Fruit fly (Drosophila melanogaster) whole organism, embryonic: Measurements from ENCODE around the gene bumpel.

Experiments used
- Blimp-1 ChIP-seq: fragments of 200-800 bp; sonication (Bioruptor generic); optimal IDR thresholded peaks from 3 replicates; lab custom pipeline; 2018; ENCODE audit warnings: missing biosample characterization, missing genetic modification characterization, mild to moderate bottlenecking, moderate library complexity, missing genetic modification reagents
- CG10267 ChIP-seq: fragments of 200-800 bp; sonication (Bioruptor generic); optimal IDR thresholded peaks from 2 replicates; lab custom pipeline; 2018; ENCODE audit warnings: missing biosample characterization, mild to moderate bottlenecking, missing genetic modification characterization, moderate library complexity
- CG10543 ChIP-seq: fragments of 200-800 bp; sonication (Bioruptor generic); optimal IDR thresholded peaks from 3 replicates; lab custom pipeline; 2017; ENCODE audit warnings: missing biosample characterization, mild to moderate bottlenecking, missing genetic modification characterization, moderate library complexity
- CG11696 ChIP-seq: fragments of 200-800 bp; sonication (Bioruptor generic); IDR thresholded peaks from 2 replicates; pipeline ENCODE4 v1.3.6; 2022; ENCODE audit warnings: missing biosample characterization, missing genetic modification characterization
- CG12299 ChIP-seq: fragments of 200-800 bp; sonication (Bioruptor generic); optimal IDR thresholded peaks from 2 replicates; lab custom pipeline; 2018; ENCODE audit warnings: missing biosample characterization, mild to moderate bottlenecking, missing genetic modification characterization
- CG12744 ChIP-seq: fragments of 200-800 bp; sonication (Bioruptor generic); optimal IDR thresholded peaks from 2 replicates; lab custom pipeline; 2016; ENCODE audit warnings: missing biosample characterization, missing genetic modification characterization
- CG1603 ChIP-seq: fragments of 200-800 bp; sonication (Bioruptor generic); optimal IDR thresholded peaks from 2 replicates; lab custom pipeline; 2019; ENCODE audit warnings: missing biosample characterization, mild to moderate bottlenecking, missing genetic modification characterization, moderate library complexity
- CG34224 ChIP-seq: fragments of 200-800 bp; sonication (Bioruptor generic); IDR thresholded peaks from 3 replicates; pipeline ENCODE4 v1.3.6; 2022; ENCODE audit warnings: missing biosample characterization, missing genetic modification characterization; ENCODE audit not compliant: partially characterized antibody
- CG3995 ChIP-seq: fragments of 200-800 bp; sonication (Bioruptor generic); optimal IDR thresholded peaks from 3 replicates; lab custom pipeline; 2016; ENCODE audit warnings: missing biosample characterization, missing genetic modification characterization
- CG4707 ChIP-seq: fragments of 200-800 bp; sonication (Bioruptor generic); optimal IDR thresholded peaks from 2 replicates; lab custom pipeline; 2018; ENCODE audit warnings: missing biosample characterization, mild to moderate bottlenecking, missing genetic modification characterization, moderate library complexity
- CG6654 ChIP-seq: fragments of 200-800 bp; sonication (Bioruptor generic); optimal IDR thresholded peaks from 2 replicates; lab custom pipeline; 2017; ENCODE audit warnings: missing biosample characterization, mild to moderate bottlenecking, missing genetic modification characterization
- CG6791 ChIP-seq: fragments of 200-800 bp; sonication (Bioruptor generic); IDR thresholded peaks from 3 replicates; pipeline ENCODE4 v1.3.6; 2022; ENCODE audit warnings: missing biosample characterization, missing genetic modification characterization; ENCODE audit not compliant: partially characterized antibody
- CHES-1-like ChIP-seq: fragments of 200-800 bp; sonication (Bioruptor generic); optimal IDR thresholded peaks from 2 replicates; lab custom pipeline; 2016; ENCODE audit warnings: missing biosample characterization, missing genetic modification characterization
- Dip2 ChIP-seq: fragments of 200-800 bp; sonication (Bioruptor generic); IDR thresholded peaks from 2 replicates; pipeline ENCODE4 v1.3.6; 2022; ENCODE audit warnings: missing biosample characterization, missing genetic modification characterization
- Doc2 ChIP-seq: fragments of 200-800 bp; sonication (Bioruptor generic); IDR thresholded peaks from 2 replicates; pipeline ENCODE4 v1.3.6; 2022; ENCODE audit warnings: missing biosample characterization, missing genetic modification characterization
- Eip74EF ChIP-seq, 2 experiments: fragments of 200-800 bp in 1 of 2; fragments of >200 bp in 1 of 2; sonication (Bioruptor generic) in 1 of 2; optimal IDR thresholded peaks; 2 replicates each; lab custom pipeline; 2017 to 2019; ENCODE audit warnings: missing biosample characterization in 2 of 2, missing genetic modification characterization in 2 of 2, mild to moderate bottlenecking in 1 of 2, moderate library complexity in 1 of 2
- H2.0 ChIP-seq: fragments of 200-800 bp; sonication (Bioruptor generic); IDR thresholded peaks from 2 replicates; pipeline ENCODE4 v1.3.6; 2022; ENCODE audit warnings: missing biosample characterization, missing genetic modification characterization
- HLH4C ChIP-seq: fragments of 200-800 bp; sonication (Bioruptor generic); IDR thresholded peaks from 3 replicates; pipeline ENCODE4 v1.3.6; 2022; ENCODE audit warnings: missing biosample characterization, missing genetic modification characterization; ENCODE audit not compliant: partially characterized antibody
- Hand ChIP-seq: fragments of 200-800 bp; sonication (Bioruptor generic); optimal IDR thresholded peaks from 2 replicates; lab custom pipeline; 2017; ENCODE audit warnings: mild to moderate bottlenecking, missing biosample characterization, missing genetic modification reagents, missing genetic modification characterization
- Mad ChIP-seq: fragments of 200-800 bp; sonication (Bioruptor generic); optimal IDR thresholded peaks from 2 replicates; lab custom pipeline; 2016; ENCODE audit warnings: missing biosample characterization, missing genetic modification characterization
- Oli ChIP-seq: fragments of 200-800 bp; sonication (Bioruptor generic); optimal IDR thresholded peaks from 2 replicates; lab custom pipeline; 2018; ENCODE audit warnings: missing biosample characterization, mild to moderate bottlenecking, missing genetic modification characterization, moderate library complexity
- PHDP ChIP-seq: fragments of 200-800 bp; sonication (Bioruptor generic); optimal IDR thresholded peaks from 3 replicates; lab custom pipeline; 2018; ENCODE audit warnings: missing biosample characterization, mild to moderate bottlenecking, missing genetic modification characterization, moderate library complexity
- Pdp1 ChIP-seq, 2 experiments: fragments of 200-800 bp; sonication (Bioruptor generic); optimal IDR thresholded peaks; 3 replicates each; lab custom pipeline; 2016; ENCODE audit warnings: missing biosample characterization in 2 of 2, missing genetic modification characterization in 2 of 2, mild to moderate bottlenecking in 1 of 2, moderate library complexity in 1 of 2
- Ravus ChIP-seq: fragments of 200-800 bp; sonication (Bioruptor generic); IDR thresholded peaks from 2 replicates; pipeline ENCODE4 v1.3.6; 2022; ENCODE audit warnings: missing biosample characterization, missing genetic modification characterization
- Rfx ChIP-seq: fragments of 200-800 bp; sonication (Bioruptor generic); IDR thresholded peaks from 2 replicates; pipeline ENCODE4 v1.3.6; 2022; ENCODE audit warnings: missing biosample characterization, missing genetic modification characterization
- Sox100B ChIP-seq: fragments of 200-800 bp; sonication (Bioruptor generic); optimal IDR thresholded peaks from 3 replicates; lab custom pipeline; 2018; ENCODE audit warnings: missing biosample characterization, mild to moderate bottlenecking, missing genetic modification characterization
- Usf ChIP-seq: fragments of 200-800 bp; sonication (Bioruptor generic); optimal IDR thresholded peaks from 2 replicates; lab custom pipeline; 2017; ENCODE audit warnings: missing genotype, missing biosample characterization, missing genetic modification characterization
- al ChIP-seq: fragments of 200-800 bp; sonication (Bioruptor generic); IDR thresholded peaks from 2 replicates; pipeline ENCODE4 v1.3.6; 2022; ENCODE audit warnings: missing biosample characterization, missing genetic modification characterization
- ara ChIP-seq: fragments of 200-800 bp; sonication (Bioruptor generic); IDR thresholded peaks from 2 replicates; pipeline ENCODE4 v1.3.6; 2022; ENCODE audit warnings: missing biosample characterization, missing genetic modification characterization
- ash1 ChIP-seq: fragments of 200-800 bp; sonication (Bioruptor generic); optimal IDR thresholded peaks from 2 replicates; lab custom pipeline; 2018; ENCODE audit warnings: missing biosample characterization, mild to moderate bottlenecking, missing genetic modification characterization
- bab2 ChIP-seq: fragments of 200-800 bp; sonication (Bioruptor generic); optimal IDR thresholded peaks from 2 replicates; lab custom pipeline; 2016; ENCODE audit warnings: missing biosample characterization, missing genetic modification characterization
- bsh ChIP-seq, 2 experiments: fragments of 200-800 bp; sonication (Bioruptor generic); optimal IDR thresholded peaks; 2 replicates each; lab custom pipeline; 2017 to 2018; ENCODE audit warnings: mild to moderate bottlenecking in 2 of 2, missing biosample characterization in 2 of 2, missing genetic modification characterization in 2 of 2, moderate library complexity in 1 of 2
- dmrt99B ChIP-seq: fragments of 200-800 bp; sonication (Bioruptor generic); optimal IDR thresholded peaks from 2 replicates; lab custom pipeline; 2018; ENCODE audit warnings: missing biosample characterization, mild to moderate bottlenecking, missing genetic modification characterization, moderate library complexity
- gsb ChIP-seq: fragments of 200-800 bp; sonication (Bioruptor generic); IDR thresholded peaks from 2 replicates; pipeline ENCODE4 v1.3.6; 2022; ENCODE audit warnings: missing biosample characterization, missing genetic modification characterization
- gsb-n ChIP-seq: fragments of 200-800 bp; sonication (Bioruptor generic); optimal IDR thresholded peaks from 3 replicates; lab custom pipeline; 2018; ENCODE audit warnings: missing biosample characterization, mild to moderate bottlenecking, missing genetic modification characterization
- jigr1 ChIP-seq: fragments of 200-800 bp; sonication (Bioruptor generic); IDR thresholded peaks from 3 replicates; pipeline ENCODE4 v1.3.6; 2022; ENCODE audit warnings: missing biosample characterization, missing genetic modification characterization
- knrl ChIP-seq: fragments of 200-800 bp; sonication (Bioruptor generic); IDR thresholded peaks from 3 replicates; pipeline ENCODE4 v1.3.6; 2022; ENCODE audit warnings: missing biosample characterization, missing genetic modification characterization; ENCODE audit not compliant: partially characterized antibody
- lov ChIP-seq, 2 experiments: fragments of 200-800 bp in 1 of 2; fragments of >200 bp in 1 of 2; sonication (Bioruptor generic) in 1 of 2; IDR thresholded peaks in 1 of 2; optimal IDR thresholded peaks in 1 of 2; 2 replicates in 1 of 2; 3 replicates in 1 of 2; pipeline versions ENCODE4 v1.3.6 to Lab custom; 2017 to 2022; ENCODE audit warnings: missing biosample characterization in 1 of 2, missing genetic modification characterization in 1 of 2
- maf-S ChIP-seq: fragments of 200-800 bp; sonication (Bioruptor generic); optimal IDR thresholded peaks from 2 replicates; lab custom pipeline; 2016; ENCODE audit warnings: missing biosample characterization, missing genetic modification characterization
- odd ChIP-seq: fragments of 200-800 bp; sonication (Bioruptor generic); optimal IDR thresholded peaks from 2 replicates; lab custom pipeline; 2017; ENCODE audit warnings: missing biosample characterization, mild to moderate bottlenecking, missing genetic modification characterization
- pan ChIP-seq, 4 experiments: fragments of >200 bp in 3 of 4; fragments of 200-800 bp in 1 of 4; sonication (Bioruptor generic) in 1 of 4; optimal IDR thresholded peaks in 3 of 4; IDR thresholded peaks in 1 of 4; 2 replicates each; pipeline versions ENCODE4 v1.3.6 to Lab custom; 2017 to 2022; ENCODE audit warnings: missing biosample characterization in 2 of 4, missing genetic modification characterization in 2 of 4, mixed read lengths in 1 of 4
- pho ChIP-seq: fragments of 200-800 bp; sonication (Bioruptor generic); optimal IDR thresholded peaks from 2 replicates; lab custom pipeline; 2016; ENCODE audit warnings: missing biosample characterization, missing genetic modification characterization
- psq ChIP-seq: fragments of 200-800 bp; sonication (Bioruptor generic); optimal IDR thresholded peaks from 2 replicates; lab custom pipeline; 2017; ENCODE audit warnings: missing biosample characterization, missing genetic modification characterization
- slou ChIP-seq: fragments of 200-800 bp; sonication (Bioruptor generic); optimal IDR thresholded peaks from 3 replicates; lab custom pipeline; 2016; ENCODE audit warnings: missing biosample characterization, missing genetic modification characterization
- tio ChIP-seq: fragments of 200-800 bp; sonication (Bioruptor generic); optimal IDR thresholded peaks from 2 replicates; lab custom pipeline; 2017; ENCODE audit warnings: missing biosample characterization, missing genetic modification characterization, inconsistent platforms
- vnd ChIP-seq: fragments of 200-800 bp; sonication (Bioruptor generic); IDR thresholded peaks from 3 replicates; pipeline ENCODE4 v1.3.6; 2022; ENCODE audit warnings: missing biosample characterization, missing genetic modification characterization; ENCODE audit not compliant: partially characterized antibody
- zen ChIP-seq: fragments of 200-800 bp; sonication (Bioruptor generic); optimal IDR thresholded peaks from 3 replicates; lab custom pipeline; 2018; ENCODE audit warnings: missing biosample characterization, mild to moderate bottlenecking, missing genetic modification characterization, moderate library complexity

bumpel gene

dm6 chr3R:11454210-11454904, 35.9 kb upstream of the bumpel start (continued):
- TF ChIP-seq CG10543 (GFP tag; lab: Kevin White, UChicago): peak; percentile 19
- no peak for TF ChIP-seq knrl (GFP tag; lab: Robert Waterston, UW)
- peak; percentile 13 for TF ChIP-seq CG10267
- TF ChIP-seq CG34224 (GFP tag; lab: Robert Waterston, UW): no peak
- TF ChIP-seq gsb-n (tag; lab: Kevin White, UChicago): no peak
- TF ChIP-seq tio (GFP tag; lab: Kevin White, UChicago): peak; percentile 41
- TF ChIP-seq PHDP (tag; lab: Kevin White, UChicago): peak; percentile 63
- TF ChIP-seq psq: no peak
- no peak for TF ChIP-seq bsh (GFP tag; optimal IDR thresholded peaks at IDR 0.05; lab: Kevin White, UChicago)
- TF ChIP-seq vnd: no peak
- TF ChIP-seq Sox100B: peak; percentile 67
- TF ChIP-seq Doc2: no peak
- no peak for TF ChIP-seq lov (optimal IDR thresholded peaks at IDR 0.05; lab: Kevin White, UChicago)
- TF ChIP-seq lov (GFP tag; IDR thresholded peaks at IDR 0.05; lab: Robert Waterston, UW): no peak
- TF ChIP-seq ash1 (GFP tag; lab: Kevin White, UChicago): no peak
- no peak for TF ChIP-seq CG6791 (GFP tag; lab: Robert Waterston, UW)
- peak; percentile 16 for TF ChIP-seq Blimp-1 (GFP tag; lab: Kevin White, UChicago)
- TF ChIP-seq al (GFP tag; lab: Robert Waterston, UW): peak; percentile 84
- TF ChIP-seq Usf (GFP tag; lab: Kevin White, UChicago): peak; percentile 74
- TF ChIP-seq Pdp1 (GFP tag; optimal IDR thresholded peaks at IDR 0.05; lab: Kevin White, UChicago): peak; percentile 24 to 38
- peak; percentile 38 for TF ChIP-seq slou (GFP tag; lab: Kevin White, UChicago)
- no peak for TF ChIP-seq CG11696
- no peak for TF ChIP-seq Eip74EF (GFP tag; optimal IDR thresholded peaks at IDR 0.05; lab: Kevin White, UChicago)
- no peak for TF ChIP-seq ara (GFP tag; lab: Robert Waterston, UW)
- TF ChIP-seq CG4707 (GFP tag; lab: Kevin White, UChicago): no peak
- TF ChIP-seq CG12299: no peak
- TF ChIP-seq Mad: peak; percentile 1
- no peak for TF ChIP-seq odd (GFP tag; lab: Kevin White, UChicago)
- TF ChIP-seq H2.0: 0 out of 2 replicates have a peak, but pooled peaks have one; percentile 31
- TF ChIP-seq dmrt99B (tag; lab: Kevin White, UChicago): peak; percentile 74
- no peak for TF ChIP-seq jigr1
- no peak for TF ChIP-seq maf-S (GFP tag; lab: Kevin White, UChicago)
- TF ChIP-seq CHES-1-like (GFP tag; lab: Kevin White, UChicago): peak; percentile 32
- peak; percentile 58 for TF ChIP-seq CG3995 (GFP tag; lab: Kevin White, UChicago)
- no peak for TF ChIP-seq CG6654 (GFP tag; lab: Kevin White, UChicago)
- TF ChIP-seq pho: peak; percentile 70
- TF ChIP-seq Ravus: peak; percentile 1; the same call in 1 of the 2 replicates
- peak; percentile 38; the same call in 1 of the 2 replicates for TF ChIP-seq gsb (GFP tag; lab: Robert Waterston, UW)
- peak; percentile 33 for TF ChIP-seq CG12744 (GFP tag; lab: Kevin White, UChicago)
- TF ChIP-seq CG1603: no peak
- TF ChIP-seq zen: no peak
- TF ChIP-seq Hand (GFP tag; lab: Kevin White, UChicago): no peak
- peak; percentile 19 for TF ChIP-seq bab2
- 0 out of 2 replicates have a peak, but pooled peaks have one; percentile 13 for TF ChIP-seq Dip2 (GFP tag; lab: Robert Waterston, UW)
- peak; percentile 83 for TF ChIP-seq Rfx (GFP tag; lab: Robert Waterston, UW)
- no peak for TF ChIP-seq pan (optimal IDR thresholded peaks at IDR 0.05; lab: Kevin White, UChicago)
- TF ChIP-seq pan (GFP tag; optimal IDR thresholded peaks at IDR 0.05 in 1 of 2, IDR thresholded peaks at IDR 0.05 in 1 of 2): peak in 1 of 2 experiments; percentile 61
- TF ChIP-seq Oli (tag; lab: Kevin White, UChicago): peak; percentile 61
- no peak for TF ChIP-seq HLH4C (GFP tag; lab: Robert Waterston, UW)
